Worm (Caenorhabditis elegans) whole organism, midembryonic: Measurements from ENCODE around the gene C46E10.3.

Experiments
- T22C8.4 ChIP-seq: fragments of 200-800 bp; sonication (Bioruptor generic); IDR thresholded peaks from 2 replicates; pipeline ENCODE4 v1.3.6; 2022; ENCODE audit warnings: missing genetic modification characterization, missing compliant biosample characterization
- cog-1 ChIP-seq: sonication (generic microtip); optimal IDR thresholded peaks from 2 replicates; lab custom pipeline; 2016; ENCODE audit warnings: missing genetic modification characterization, missing compliant biosample characterization
- flt-1 ChIP-seq: fragments of 200-800 bp; sonication (Bioruptor generic); IDR thresholded peaks from 2 replicates; pipeline ENCODE4 v1.3.6; 2022; ENCODE audit warnings: missing genetic modification characterization, missing compliant biosample characterization
- klf-2 ChIP-seq: fragments of 200-800 bp; sonication (Bioruptor generic); conservative IDR thresholded peaks from 2 replicates; pipeline ENCODE4 v1.3.6; 2022; ENCODE audit warnings: missing genetic modification reagents, missing genetic modification characterization, missing compliant biosample characterization
- med-1 ChIP-seq: sonication (generic microtip); optimal IDR thresholded peaks from 2 replicates; lab custom pipeline; 2017; ENCODE audit warnings: missing genetic modification characterization, mild to moderate bottlenecking, missing compliant biosample characterization, antibody characterized with exemption, missing genetic modification reagents; ENCODE audit not compliant: insufficient read depth
- ztf-23 ChIP-seq: fragments of 200-800 bp; sonication (Bioruptor generic); IDR thresholded peaks from 2 replicates; pipeline ENCODE4 v1.3.6; 2022; ENCODE audit warnings: missing genetic modification reagents, missing genetic modification characterization, missing compliant biosample characterization
- ztf-29 ChIP-seq: fragments of 200-800 bp; sonication (Bioruptor generic); IDR thresholded peaks from 2 replicates; pipeline ENCODE4 v1.3.6; 2022; ENCODE audit warnings: missing genetic modification reagents, missing genetic modification characterization, missing compliant biosample characterization

DNA sequence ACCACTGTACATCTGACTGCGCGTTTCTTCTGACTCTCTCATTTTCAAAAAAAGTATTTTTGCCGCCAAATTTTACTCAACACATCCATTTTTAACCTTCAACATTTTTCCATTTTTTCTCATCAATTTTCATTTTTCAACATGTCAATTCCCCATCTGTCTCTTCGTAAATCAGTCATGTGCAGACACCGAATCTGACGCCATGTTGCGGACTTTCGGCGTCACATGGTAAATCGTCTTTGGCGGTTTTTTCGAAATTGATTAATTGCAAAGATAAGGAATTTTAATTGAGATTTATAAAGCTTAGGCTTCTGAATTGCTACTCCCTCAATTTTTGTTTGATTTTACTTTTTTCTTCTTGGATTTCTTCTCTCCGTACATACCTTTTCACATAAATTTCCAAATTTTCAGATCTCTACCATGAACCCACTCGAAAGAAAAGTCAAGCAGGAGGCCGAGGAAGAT is 38.3 kb upstream of the C46E10.3 start, which contains the start of gene F19B10.1:
- TF ChIP-seq ztf-29 (GFP tag; lab: Robert Waterston, UW) = no peak
- no peak for TF ChIP-seq flt-1 (GFP tag; lab: Robert Waterston, UW)
- TF ChIP-seq ztf-23 (GFP tag; lab: Robert Waterston, UW) = no peak
- no peak for TF ChIP-seq cog-1 (tag; lab: Kevin White, UChicago)
- TF ChIP-seq T22C8.4 (GFP tag; lab: Robert Waterston, UW) = no peak
- no peak for TF ChIP-seq med-1 (GFP tag; lab: Kevin White, UChicago)
- TF ChIP-seq klf-2 = no peak
